Fruit fly (Drosophila melanogaster): ENCODE results near the gene CG4116.

CG4116 gene

DNA sequence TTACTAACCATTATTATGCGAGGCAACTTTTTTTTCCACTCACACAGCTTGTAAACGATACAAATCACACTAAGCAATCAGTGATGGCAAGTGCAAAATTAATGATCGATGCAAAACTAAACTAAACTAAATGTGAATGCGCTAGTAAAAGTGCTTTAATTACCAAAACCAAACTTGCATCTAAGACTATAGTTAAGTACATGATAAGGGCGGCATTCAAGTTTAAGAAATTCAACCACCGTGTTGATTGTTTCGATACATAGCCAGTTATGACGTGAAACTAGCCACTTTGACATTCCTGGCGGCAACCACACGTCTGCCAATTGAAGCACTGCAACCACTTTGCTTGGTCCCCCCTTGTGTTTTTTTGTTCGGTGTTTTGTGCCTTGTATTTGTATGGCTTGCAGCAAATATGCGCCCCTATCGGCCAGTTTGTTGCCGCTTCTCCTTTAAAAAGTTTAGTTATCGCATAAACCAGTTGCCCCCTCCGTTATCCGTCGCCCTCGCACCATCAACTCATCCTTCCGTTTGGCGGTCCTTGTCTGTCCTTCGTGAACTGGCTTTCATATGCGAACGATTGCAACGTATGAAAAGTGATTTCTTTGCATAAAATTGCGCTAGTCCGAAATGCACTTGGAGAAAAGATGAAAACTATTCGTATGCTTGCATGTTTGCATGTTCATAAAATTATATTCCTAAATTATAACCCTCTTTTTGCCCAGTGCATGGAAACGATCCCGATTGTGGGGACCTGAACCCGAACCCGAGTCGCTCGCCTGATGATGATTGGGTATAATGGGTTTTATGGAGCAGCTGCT is 42.8 kb downstream of the CG4116 start (continued):
- TF ChIP-seq CG9437 (GFP tag; optimal IDR thresholded peaks at IDR 0.05) (no peak), Gsc (GFP tag; IDR thresholded peaks at IDR 0.05) (no peak), CG17359 (tag; optimal IDR thresholded peaks at IDR 0.05) (peak; percentile 57), fd96Cb (tag; optimal IDR thresholded peaks at IDR 0.05) (no peak), CG14710 (tag; optimal IDR thresholded peaks at IDR 0.05) (peak; percentile 16), Sry-β (GFP tag; optimal IDR thresholded peaks at IDR 0.05) (peak; percentile 66), CG17328 (GFP tag; IDR thresholded peaks at IDR 0.05) (peak; percentile 41), prd (optimal IDR thresholded peaks at IDR 0.05) (no peak), prd (GFP tag; IDR thresholded peaks at IDR 0.05) (no peak), MTF-1 (GFP tag; optimal IDR thresholded peaks at IDR 0.05; ENCODE audit: borderline replicate concordance) (peak; percentile 67), Asciz (GFP tag; optimal IDR thresholded peaks at IDR 0.05) (peak; percentile 56), CG10321 (GFP tag; IDR thresholded peaks at IDR 0.05) (peak; percentile 19; the same call in 1 of the 2 replicates), knrl (GFP tag; IDR thresholded peaks at IDR 0.05; ENCODE audit: partially characterized antibody) (no peak), emc (GFP tag; optimal IDR thresholded peaks at IDR 0.05) (no peak), CG12071 (GFP tag; optimal IDR thresholded peaks at IDR 0.05) (peak; percentile 16), scrt (GFP tag; optimal IDR thresholded peaks at IDR 0.05) (no peak), CG7928 (GFP tag; optimal IDR thresholded peaks at IDR 0.05) (no peak), CG15696 (tag; optimal IDR thresholded peaks at IDR 0.05) (peak; percentile 8), wek (GFP tag; optimal IDR thresholded peaks at IDR 0.05) (peak; percentile 70), fd102C (GFP tag; optimal IDR thresholded peaks at IDR 0.05) (no peak), ac (GFP tag; optimal IDR thresholded peaks at IDR 0.05) (peak; percentile 11), dmrt99B (tag; optimal IDR thresholded peaks at IDR 0.05) (peak; percentile 3), Optix (GFP tag; IDR thresholded peaks at IDR 0.05) (peak; percentile 55; the same call in 1 of the 3 replicates), unpg (GFP tag; optimal IDR thresholded peaks at IDR 0.05) (peak; percentile 14), gfzf (GFP tag; optimal IDR thresholded peaks at IDR 0.05) (no peak), CG1024 (GFP tag; IDR thresholded peaks at IDR 0.05) (peak; percentile 41; the same call in 1 of the 2 replicates), CG4360 (GFP tag; IDR thresholded peaks at IDR 0.05) (0 out of 2 replicates have a peak, but pooled peaks have one; percentile 22), CG17361 (GFP tag; IDR thresholded peaks at IDR 0.05) (0 out of 3 replicates have a peak, but pooled peaks have one; percentile 33), Side (GFP tag; optimal IDR thresholded peaks at IDR 0.05) (no peak), Atf6 (GFP tag; IDR thresholded peaks at IDR 0.05) (no peak), CG15269 (tag; optimal IDR thresholded peaks at IDR 0.05) (peak; percentile 47), lola (GFP tag; optimal IDR thresholded peaks at IDR 0.05) (peak in 1 of 3 experiments; percentile 25), jumu (GFP tag; optimal IDR thresholded peaks at IDR 0.05) (no peak), aop (GFP tag; IDR thresholded peaks at IDR 0.05) (0 out of 2 replicates have a peak, but pooled peaks have one; percentile 27), CG17829 (tag; optimal IDR thresholded peaks at IDR 0.05) (peak; percentile 36), CG10209 (GFP tag; optimal IDR thresholded peaks at IDR 0.05) (no peak), CG34224 (GFP tag; IDR thresholded peaks at IDR 0.05; ENCODE audit: partially characterized antibody) (no peak), CG8924 (tag; optimal IDR thresholded peaks at IDR 0.05) (peak; percentile 7), CG5180 (GFP tag; optimal IDR thresholded peaks at IDR 0.05) (peak; percentile 10), CG15601 (tag; optimal IDR thresholded peaks at IDR 0.05) (peak; percentile 51), ara (GFP tag; IDR thresholded peaks at IDR 0.05) (peak; percentile 39; the same call in 1 of the 2 replicates), Six4 (GFP tag; optimal IDR thresholded peaks at IDR 0.05) (no peak), Dbx (GFP tag; IDR thresholded peaks at IDR 0.05) (no peak), CG33213 (GFP tag; optimal IDR thresholded peaks at IDR 0.05) (no peak), gem (tag; optimal IDR thresholded peaks at IDR 0.05) (peak; percentile 11), CG11504 (tag; optimal IDR thresholded peaks at IDR 0.05) (peak; percentile 32), CG43689 (GFP tag; IDR thresholded peaks at IDR 0.05) (peak; percentile 62), eve (GFP tag; optimal IDR thresholded peaks at IDR 0.05) (peak in 1 of 2 experiments; percentile 70)
